Fruit fly (Drosophila melanogaster) whole organism, pupa: Measurements from ENCODE around the gene Jarid2.
A peak's percentile ranks its signal among the peaks of the same experiment; 100 is the strongest.

Experiments
- CG10348 ChIP-seq: fragments of 200-800 bp; sonication (Bioruptor generic); IDR thresholded peaks from 2 replicates; pipeline ENCODE4 v1.3.6; 2022; ENCODE audit warnings: missing biosample characterization, missing genetic modification characterization
- CG12605 ChIP-seq: fragments of 200-800 bp; sonication (Bioruptor generic); IDR thresholded peaks from 2 replicates; pipeline ENCODE4 v1.3.6; 2022; ENCODE audit warnings: missing biosample characterization, missing genetic modification characterization
- CG13204 ChIP-seq: fragments of 200-800 bp; sonication (Bioruptor generic); optimal IDR thresholded peaks from 2 replicates; lab custom pipeline; 2018; ENCODE audit warnings: missing biosample characterization, mild to moderate bottlenecking, missing genetic modification characterization, moderate library complexity
- CG14655 ChIP-seq: fragments of 200-800 bp; sonication (Bioruptor generic); optimal IDR thresholded peaks from 3 replicates; lab custom pipeline; 2017; ENCODE audit warnings: mild to moderate bottlenecking, missing biosample characterization, missing genetic modification reagents, missing genetic modification characterization
- CG15710 ChIP-seq: fragments of 200-800 bp; sonication (Bioruptor generic); optimal IDR thresholded peaks from 2 replicates; lab custom pipeline; 2018; ENCODE audit warnings: missing biosample characterization, mild to moderate bottlenecking, missing genetic modification characterization, moderate library complexity
- CG17806 ChIP-seq: fragments of 200-800 bp; sonication (Bioruptor generic); optimal IDR thresholded peaks from 2 replicates; lab custom pipeline; 2018; ENCODE audit warnings: missing biosample characterization, mild to moderate bottlenecking, missing genetic modification characterization, moderate library complexity
- CG32121 ChIP-seq: fragments of 200-800 bp; sonication (Bioruptor generic); IDR thresholded peaks from 2 replicates; pipeline ENCODE4 v1.3.6; 2022; ENCODE audit warnings: missing biosample characterization, missing genetic modification characterization
- CG34367 ChIP-seq: fragments of 200-800 bp; sonication (Bioruptor generic); optimal IDR thresholded peaks from 2 replicates; lab custom pipeline; 2018; ENCODE audit warnings: missing biosample characterization, mild to moderate bottlenecking, missing genetic modification characterization
- CG4496 ChIP-seq: fragments of 200-800 bp; sonication (Bioruptor generic); IDR thresholded peaks from 3 replicates; pipeline ENCODE4 v1.3.6; 2022; ENCODE audit warnings: missing biosample characterization, missing genetic modification characterization
- CG8159 ChIP-seq: fragments of 200-800 bp; sonication (Bioruptor generic); optimal IDR thresholded peaks from 3 replicates; lab custom pipeline; 2018; ENCODE audit warnings: missing biosample characterization, mild to moderate bottlenecking, missing genetic modification characterization, moderate library complexity
- CG8301 ChIP-seq: fragments of 200-800 bp; sonication (Bioruptor generic); optimal IDR thresholded peaks from 2 replicates; lab custom pipeline; 2018; ENCODE audit warnings: missing biosample characterization, mild to moderate bottlenecking, missing genetic modification characterization
- CG9948 ChIP-seq: fragments of 200-800 bp; sonication (Bioruptor generic); optimal IDR thresholded peaks from 2 replicates; lab custom pipeline; 2018; ENCODE audit warnings: missing biosample characterization, mild to moderate bottlenecking, missing genetic modification characterization, moderate library complexity
- D1 ChIP-seq: fragments of 200-800 bp; sonication (Bioruptor generic); optimal IDR thresholded peaks from 2 replicates; lab custom pipeline; 2018; ENCODE audit warnings: missing biosample characterization, mild to moderate bottlenecking, missing genetic modification characterization, moderate library complexity
- EcR ChIP-seq: fragments of 200-800 bp; sonication (Bioruptor generic); optimal IDR thresholded peaks from 3 replicates; lab custom pipeline; 2019; ENCODE audit warnings: missing biosample characterization, missing genetic modification characterization, mild to moderate bottlenecking, moderate library complexity, missing genetic modification reagents
- Ets98B ChIP-seq: fragments of 200-800 bp; sonication (Bioruptor generic); IDR thresholded peaks from 2 replicates; pipeline ENCODE4 v1.3.6; 2022; ENCODE audit warnings: missing biosample characterization, missing genetic modification characterization
- Pif1A ChIP-seq: fragments of 200-800 bp; sonication (Bioruptor generic); optimal IDR thresholded peaks from 3 replicates; lab custom pipeline; 2016; ENCODE audit warnings: missing biosample characterization, missing genetic modification characterization
- Pif1B ChIP-seq: fragments of 200-800 bp; sonication (Bioruptor generic); optimal IDR thresholded peaks from 3 replicates; lab custom pipeline; 2016; ENCODE audit warnings: missing biosample characterization, missing genetic modification characterization
- Snoo ChIP-seq: fragments of 200-800 bp; sonication (Bioruptor generic); optimal IDR thresholded peaks from 3 replicates; lab custom pipeline; 2017; ENCODE audit warnings: missing biosample characterization, mild to moderate bottlenecking, missing genetic modification characterization, inconsistent platforms
- fd96Ca ChIP-seq: fragments of 200-800 bp; sonication (Bioruptor generic); IDR thresholded peaks from 3 replicates; pipeline ENCODE4 v1.3.6; 2022; ENCODE audit warnings: missing biosample characterization, missing genetic modification characterization
- gl ChIP-seq: fragments of 200-800 bp; sonication (Bioruptor generic); optimal IDR thresholded peaks from 2 replicates; lab custom pipeline; 2018; ENCODE audit warnings: missing biosample characterization, mild to moderate bottlenecking, missing genetic modification characterization
- rn ChIP-seq: fragments of 200-800 bp; sonication (Bioruptor generic); IDR thresholded peaks from 2 replicates; pipeline ENCODE4 v1.3.6; 2022; ENCODE audit warnings: missing biosample characterization, missing genetic modification characterization

Jarid2 gene

DNA sequence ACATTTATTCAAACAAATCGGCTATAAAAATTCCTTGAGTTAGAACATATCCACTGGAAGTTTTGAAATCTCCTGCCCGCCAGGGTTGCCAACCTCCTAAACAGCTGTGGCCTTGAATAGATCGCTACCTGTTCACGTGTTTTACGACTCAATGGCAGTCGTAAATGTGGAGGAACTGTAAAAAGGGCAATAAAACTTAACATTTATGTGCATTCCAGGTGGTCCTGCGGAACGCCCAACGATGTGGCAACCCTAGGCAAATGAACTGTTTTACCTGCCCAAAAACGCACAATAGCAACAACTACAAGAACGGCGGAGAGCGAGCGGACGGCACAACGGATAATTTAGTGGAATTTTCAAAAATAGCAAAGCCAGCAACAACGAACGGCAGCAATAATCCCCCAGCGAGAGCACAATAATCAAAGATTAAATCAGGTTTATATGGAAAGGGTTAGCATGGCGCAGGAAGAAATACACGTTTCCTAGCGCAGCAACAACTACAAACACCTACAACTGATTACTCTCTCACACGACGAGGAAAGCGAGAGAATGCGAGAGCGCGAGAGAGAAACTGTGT, 15.1 kb upstream of the Jarid2 start:
- peak; percentile 36 for TF ChIP-seq CG32121
- peak; percentile 7 for TF ChIP-seq CG9948
- TF ChIP-seq CG4496 (GFP tag; lab: Robert Waterston, UW), result peak; percentile 69; the same call in 2 of the 3 replicates
- TF ChIP-seq Pif1B, result no peak
- no peak for TF ChIP-seq gl (tag; lab: Kevin White, UChicago)
- TF ChIP-seq CG13204 (GFP tag; lab: Kevin White, UChicago), result no peak
- peak; percentile 30 for TF ChIP-seq CG17806 (tag; lab: Kevin White, UChicago)
- no peak for TF ChIP-seq Ets98B (GFP tag; lab: Robert Waterston, UW)
- TF ChIP-seq fd96Ca (GFP tag; lab: Robert Waterston, UW), result peak; percentile 47; the same call in 2 of the 3 replicates
- no peak for TF ChIP-seq CG12605 (GFP tag; lab: Robert Waterston, UW)
- no peak for TF ChIP-seq Snoo (tag; lab: Kevin White, UChicago)
- peak; percentile 36 for TF ChIP-seq CG34367
- TF ChIP-seq CG14655 (GFP tag; lab: Kevin White, UChicago), result no peak
- no peak for TF ChIP-seq CG8159
- peak; percentile 81 for TF ChIP-seq EcR (GFP tag; lab: Kevin White, UChicago)
- TF ChIP-seq rn (GFP tag; lab: Robert Waterston, UW), result 0 out of 2 replicates have a peak, but pooled peaks have one; percentile 28
- no peak for TF ChIP-seq CG8301 (tag; lab: Kevin White, UChicago)

DNA sequence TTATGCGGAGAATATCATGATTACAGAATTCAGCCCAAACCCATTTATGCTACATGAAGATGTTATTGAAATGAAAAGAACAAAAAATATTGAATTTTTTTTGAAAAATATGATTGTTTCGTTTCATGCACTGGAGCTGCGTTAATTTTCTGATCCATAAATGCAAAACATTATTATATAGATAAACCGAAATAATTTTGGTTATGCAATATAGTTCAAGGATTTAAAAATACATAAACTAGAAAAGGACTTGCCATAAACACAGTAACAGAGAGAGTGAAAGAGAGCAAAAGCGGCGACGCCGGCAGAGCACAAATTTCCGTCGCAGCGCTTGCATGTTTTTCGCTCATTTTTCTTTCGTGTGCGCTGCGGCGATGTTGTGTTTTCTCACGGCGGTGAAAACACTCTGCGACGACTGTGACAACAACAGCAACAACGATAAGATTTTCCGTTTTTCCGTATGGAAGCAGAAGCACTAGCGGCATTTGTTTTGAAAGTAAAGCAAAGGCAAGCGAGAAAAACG, 14.5 kb upstream of the Jarid2 start:
- TF ChIP-seq CG12605 (GFP tag; lab: Robert Waterston, UW) (peak; percentile 66), gl (tag; lab: Kevin White, UChicago) (peak; percentile 62), CG10348 (peak; percentile 52; the same call in 1 of the 2 replicates), CG15710 (peak; percentile 91), CG8159 (peak; percentile 94), Ets98B (GFP tag; lab: Robert Waterston, UW) (peak; percentile 91), CG8301 (tag; lab: Kevin White, UChicago) (peak; percentile 96), Pif1A (GFP tag; lab: Kevin White, UChicago) (peak; percentile 94), EcR (GFP tag; lab: Kevin White, UChicago) (no peak), fd96Ca (GFP tag; lab: Robert Waterston, UW) (no peak), Snoo (tag; lab: Kevin White, UChicago) (peak; percentile 89), CG9948 (peak; percentile 88), CG14655 (GFP tag; lab: Kevin White, UChicago) (peak; percentile 96), CG34367 (peak; percentile 90), rn (GFP tag; lab: Robert Waterston, UW) (no peak), CG4496 (GFP tag; lab: Robert Waterston, UW) (peak; percentile 92), CG32121 (peak; percentile 90), Pif1B (peak; percentile 87), D1 (peak; percentile 93), CG13204 (GFP tag; lab: Kevin White, UChicago) (peak; percentile 49), CG17806 (tag; lab: Kevin White, UChicago) (peak; percentile 90)

DNA sequence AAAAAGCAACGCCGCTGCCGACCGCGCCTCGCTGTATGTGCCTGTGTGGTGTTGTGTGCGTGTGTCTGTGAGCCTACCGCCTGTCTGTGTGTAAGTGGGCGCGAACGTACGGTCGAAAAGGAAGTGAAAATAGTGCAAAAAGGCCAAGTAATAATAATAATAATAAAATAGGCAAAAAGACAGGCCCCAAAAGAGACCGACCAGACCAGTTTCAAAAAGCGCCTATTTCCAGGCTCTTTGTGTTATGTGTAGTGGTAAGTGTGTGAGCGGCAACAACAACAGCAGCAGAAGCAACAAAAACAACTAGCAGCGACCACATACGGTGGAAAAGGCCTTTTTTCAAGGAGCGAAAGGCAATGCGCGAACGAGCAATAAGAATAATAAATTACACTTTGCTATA, 14.0 kb upstream of the Jarid2 start:
- TF ChIP-seq CG13204 (GFP tag; lab: Kevin White, UChicago) (peak; percentile 91), CG12605 (GFP tag; lab: Robert Waterston, UW) (peak; percentile 58; the same call in 1 of the 2 replicates), CG32121 (no peak), gl (tag; lab: Kevin White, UChicago) (peak; percentile 82), CG9948 (peak; percentile 6), CG17806 (tag; lab: Kevin White, UChicago) (peak; percentile 46), CG10348 (no peak), CG8301 (tag; lab: Kevin White, UChicago) (no peak), Pif1B (no peak), D1 (no peak), CG4496 (GFP tag; lab: Robert Waterston, UW) (0 out of 3 replicates have a peak, but pooled peaks have one; percentile 10), CG8159 (peak; percentile 41), Pif1A (GFP tag; lab: Kevin White, UChicago) (peak; percentile 17), Snoo (tag; lab: Kevin White, UChicago) (no peak), rn (GFP tag; lab: Robert Waterston, UW) (no peak), CG15710 (peak; percentile 42), EcR (GFP tag; lab: Kevin White, UChicago) (peak; percentile 21), CG34367 (peak; percentile 54), fd96Ca (GFP tag; lab: Robert Waterston, UW) (0 out of 3 replicates have a peak, but pooled peaks have one; percentile 13), Ets98B (GFP tag; lab: Robert Waterston, UW) (no peak), CG14655 (GFP tag; lab: Kevin White, UChicago) (no peak)

DNA sequence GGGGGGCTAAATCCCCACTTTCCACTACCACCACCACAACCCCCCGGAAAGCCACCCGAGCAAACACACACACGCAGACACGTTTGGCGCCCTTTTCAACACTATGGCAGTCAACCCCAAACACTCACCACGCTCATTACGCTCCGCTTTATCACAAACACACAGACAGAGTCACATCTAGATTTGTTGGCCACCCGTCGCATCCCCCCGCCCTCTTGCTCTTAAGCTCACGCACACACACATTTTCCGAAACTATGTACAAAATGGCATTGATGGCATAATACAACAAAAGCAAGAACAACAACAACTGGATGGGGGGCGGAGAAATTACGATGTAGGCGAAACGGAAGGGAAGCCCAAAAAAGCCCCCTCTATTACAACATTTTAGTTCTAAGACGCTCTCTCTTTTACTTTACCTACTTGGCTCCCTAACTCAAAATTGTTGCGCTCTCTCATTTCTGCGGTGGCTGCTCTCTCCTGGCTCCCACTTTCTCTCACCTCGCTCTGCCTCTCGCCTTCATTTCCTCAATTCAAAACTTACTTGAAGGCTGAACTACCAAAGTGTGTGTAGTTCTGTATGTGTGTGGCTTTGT, 11.1 kb upstream of the Jarid2 start:
- no peak for TF ChIP-seq D1

DNA sequence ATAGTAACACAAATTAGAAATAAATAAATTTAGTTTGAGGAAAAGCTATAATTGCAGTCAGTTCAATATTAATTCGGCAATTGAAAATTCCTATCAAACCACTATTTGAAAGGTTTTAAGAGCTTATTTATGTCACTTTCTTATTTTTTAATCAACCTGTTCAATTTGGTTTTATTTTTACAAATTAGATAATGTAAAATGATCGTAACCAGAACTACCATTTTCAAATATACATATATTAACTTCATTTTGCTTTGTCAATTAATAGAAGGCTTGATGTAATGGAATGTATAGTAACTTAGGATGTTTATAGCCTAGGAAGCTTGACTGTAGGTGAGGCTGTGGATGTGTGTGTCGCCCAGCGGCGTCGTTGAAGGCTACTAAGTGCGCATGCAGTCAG, 10.2 kb upstream of the Jarid2 start:
- TF ChIP-seq CG8301 (tag; lab: Kevin White, UChicago) (peak; percentile 1), CG17806 (tag; lab: Kevin White, UChicago) (peak; percentile 26), CG9948 (peak; percentile 34), CG14655 (GFP tag; lab: Kevin White, UChicago) (peak; percentile 41), CG13204 (GFP tag; lab: Kevin White, UChicago) (no peak), CG15710 (peak; percentile 7), CG8159 (peak; percentile 50), rn (GFP tag; lab: Robert Waterston, UW) (no peak)
